Worm (Caenorhabditis elegans) whole organism, mixed stage, embryonic: ENCODE results near the gene tmem-231.

Source experiments
- M03D4.4 ChIP-seq: sonication (generic microtip); optimal IDR thresholded peaks from 2 replicates; lab custom pipeline; 2017; ENCODE audit warnings: mild to moderate bottlenecking, missing genetic modification characterization, missing compliant biosample characterization
- bed-3 ChIP-seq: fragments of 200-800 bp; sonication (Bioruptor generic); optimal IDR thresholded peaks from 3 replicates; lab custom pipeline; 2018; ENCODE audit warnings: mild to moderate bottlenecking, missing genetic modification characterization, moderate library complexity, missing compliant biosample characterization
- blmp-1 ChIP-seq: fragments of 150-350 bp; optimal IDR thresholded peaks from 2 replicates; lab custom pipeline; 2014; ENCODE audit warnings: missing biosample characterization, missing genetic modification characterization
- ceh-39 ChIP-seq: fragments of 150-350 bp; optimal IDR thresholded peaks from 2 replicates; lab custom pipeline; 2014; ENCODE audit warnings: missing biosample characterization, missing genetic modification characterization
- ceh-43 ChIP-seq: fragments of 200-800 bp; sonication (Bioruptor generic); optimal IDR thresholded peaks from 2 replicates; lab custom pipeline; 2018; ENCODE audit warnings: mild to moderate bottlenecking, missing genetic modification characterization, moderate library complexity, missing compliant biosample characterization
- ceh-83 ChIP-seq: fragments of 200-800 bp; sonication (Bioruptor generic); optimal IDR thresholded peaks from 2 replicates; lab custom pipeline; 2018; ENCODE audit warnings: mild to moderate bottlenecking, missing genetic modification characterization, missing compliant biosample characterization
- ces-1 ChIP-seq: fragments of 150-350 bp; optimal IDR thresholded peaks from 2 replicates; lab custom pipeline; 2014; ENCODE audit warnings: missing biosample characterization, missing genetic modification reagents, missing genetic modification characterization
- cnd-1 ChIP-seq: fragments of 200-800 bp; sonication (Bioruptor generic); optimal IDR thresholded peaks from 2 replicates; lab custom pipeline; 2018; ENCODE audit warnings: mild to moderate bottlenecking, missing genetic modification characterization, missing compliant biosample characterization
- drap-1 ChIP-seq: fragments of 200-800 bp; sonication (Bioruptor generic); optimal IDR thresholded peaks from 3 replicates; lab custom pipeline; 2018; ENCODE audit warnings: mild to moderate bottlenecking, missing genetic modification characterization, missing compliant biosample characterization
- elt-1 ChIP-seq: sonication (generic microtip); optimal IDR thresholded peaks from 2 replicates; lab custom pipeline; 2017; ENCODE audit warnings: missing genetic modification characterization, mild to moderate bottlenecking, missing compliant biosample characterization, antibody characterized with exemption, moderate library complexity, borderline replicate concordance; ENCODE audit not compliant: insufficient read depth
- elt-3 ChIP-seq: fragments of 150-350 bp; optimal IDR thresholded peaks from 2 replicates; lab custom pipeline; 2014; ENCODE audit warnings: missing biosample characterization, missing genetic modification characterization
- flh-1 ChIP-seq: fragments of 200-800 bp; sonication (Bioruptor generic); optimal IDR thresholded peaks from 2 replicates; lab custom pipeline; 2018; ENCODE audit warnings: mild to moderate bottlenecking, missing genetic modification characterization, moderate library complexity, missing compliant biosample characterization
- ham-2 ChIP-seq: fragments of 200-800 bp; sonication (Bioruptor generic); optimal IDR thresholded peaks from 2 replicates; lab custom pipeline; 2018; ENCODE audit warnings: mild to moderate bottlenecking, missing genetic modification characterization, missing compliant biosample characterization
- hlh-1 ChIP-seq: fragments of 150-350 bp; optimal IDR thresholded peaks from 2 replicates; lab custom pipeline; 2014; ENCODE audit warnings: missing biosample characterization, missing genetic modification reagents, missing genetic modification characterization
- lin-13 ChIP-seq: fragments of 150-350 bp; optimal IDR thresholded peaks from 2 replicates; lab custom pipeline; 2014; ENCODE audit warnings: missing biosample characterization, missing genetic modification characterization
- lin-32 ChIP-seq: fragments of 200-800 bp; sonication (Bioruptor generic); optimal IDR thresholded peaks from 2 replicates; lab custom pipeline; 2018; ENCODE audit warnings: mild to moderate bottlenecking, missing genetic modification characterization, missing compliant biosample characterization
- lsy-2 ChIP-seq: fragments of 150-350 bp; optimal IDR thresholded peaks from 2 replicates; lab custom pipeline; 2014; ENCODE audit warnings: missing biosample characterization, missing genetic modification characterization
- mab-5 ChIP-seq: fragments of 150-350 bp; optimal IDR thresholded peaks from 2 replicates; lab custom pipeline; 2014; ENCODE audit warnings: missing biosample characterization, missing genetic modification characterization
- mep-1 ChIP-seq: fragments of 150-350 bp; optimal IDR thresholded peaks from 2 replicates; lab custom pipeline; 2017; ENCODE audit warnings: missing biosample characterization, missing genetic modification reagents, missing genetic modification characterization, inconsistent platforms
- mls-2 ChIP-seq: sonication (generic microtip); optimal IDR thresholded peaks from 2 replicates; lab custom pipeline; 2016; ENCODE audit warnings: mild to moderate bottlenecking, missing genetic modification characterization, moderate library complexity, missing compliant biosample characterization
- nhr-12 ChIP-seq: fragments of 150-350 bp; optimal IDR thresholded peaks from 2 replicates; lab custom pipeline; 2014; ENCODE audit warnings: missing biosample characterization, missing genetic modification characterization
- nhr-2 ChIP-seq: fragments of 150-350 bp; optimal IDR thresholded peaks from 2 replicates; lab custom pipeline; 2014; ENCODE audit warnings: missing biosample characterization, missing genetic modification characterization
- nhr-237 ChIP-seq: fragments of 150-350 bp; optimal IDR thresholded peaks from 2 replicates; lab custom pipeline; 2014; ENCODE audit warnings: missing biosample characterization, missing genetic modification characterization
- nhr-28 ChIP-seq: fragments of 150-350 bp; optimal IDR thresholded peaks from 2 replicates; lab custom pipeline; 2014; ENCODE audit warnings: missing biosample characterization, missing genetic modification characterization
- nhr-76 ChIP-seq: sonication (generic microtip); optimal IDR thresholded peaks from 2 replicates; lab custom pipeline; 2017; ENCODE audit warnings: missing biosample characterization, missing genetic modification characterization
- pha-4 ChIP-seq: fragments of 150-350 bp; optimal IDR thresholded peaks from 2 replicates; lab custom pipeline; 2018; ENCODE audit warnings: missing biosample characterization, missing genetic modification reagents, missing genetic modification characterization
- sem-2 ChIP-seq: fragments of 200-800 bp; sonication (Bioruptor generic); optimal IDR thresholded peaks from 2 replicates; lab custom pipeline; 2018; ENCODE audit warnings: mild to moderate bottlenecking, missing genetic modification characterization, missing compliant biosample characterization
- snpc-4 ChIP-seq: fragments of 150-350 bp; optimal IDR thresholded peaks from 2 replicates; lab custom pipeline; 2014; ENCODE audit warnings: missing biosample characterization, missing genetic modification characterization
- sptf-1 ChIP-seq: sonication (generic microtip); optimal IDR thresholded peaks from 2 replicates; lab custom pipeline; 2017; ENCODE audit warnings: mild to moderate bottlenecking, missing genetic modification characterization, moderate library complexity, missing compliant biosample characterization
- tbx-8 ChIP-seq: fragments of 200-800 bp; sonication (Bioruptor generic); optimal IDR thresholded peaks from 2 replicates; lab custom pipeline; 2018; ENCODE audit warnings: mild to moderate bottlenecking, missing genetic modification characterization, moderate library complexity, missing compliant biosample characterization
- unc-120 ChIP-seq: sonication (generic microtip); optimal IDR thresholded peaks from 2 replicates; lab custom pipeline; 2017; ENCODE audit warnings: missing genetic modification characterization, missing compliant biosample characterization; ENCODE audit not compliant: poor library complexity, severe bottlenecking
- unc-39 ChIP-seq: fragments of 150-350 bp; optimal IDR thresholded peaks from 2 replicates; lab custom pipeline; 2014; ENCODE audit warnings: missing biosample characterization, missing genetic modification characterization
- unc-62 ChIP-seq: fragments of 150-350 bp; optimal IDR thresholded peaks from 2 replicates; lab custom pipeline; 2014; ENCODE audit warnings: missing biosample characterization, missing genetic modification reagents, missing genetic modification characterization
- zip-8 ChIP-seq: fragments of 150-350 bp; optimal IDR thresholded peaks from 2 replicates; lab custom pipeline; 2014; ENCODE audit warnings: missing biosample characterization, missing genetic modification characterization
- ztf-11 ChIP-seq: fragments of 150-350 bp; optimal IDR thresholded peaks from 2 replicates; lab custom pipeline; 2014; ENCODE audit warnings: missing biosample characterization, missing genetic modification characterization

tmem-231 gene

ce11 chrIV:8428492-8428891 lies 1.9 kb downstream of the tmem-231 start:
- TF ChIP-seq drap-1 (GFP tag; lab: Kevin White, UChicago) (peak; percentile 81), ceh-83 (GFP tag; lab: Kevin White, UChicago) (peak; percentile 64), elt-1 (no peak), ceh-43 (GFP tag; lab: Kevin White, UChicago) (peak; percentile 15), sem-2 (GFP tag; lab: Kevin White, UChicago) (peak; percentile 33), lsy-2 (tag; lab: Kevin White, UChicago) (peak; percentile 78), tbx-8 (GFP tag; lab: Kevin White, UChicago) (no peak), nhr-2 (tag; lab: Kevin White, UChicago) (peak; percentile 9), mep-1 (tag; lab: Kevin White, UChicago) (peak; percentile 32), M03D4.4 (tag; lab: Kevin White, UChicago) (peak; percentile 47), ztf-11 (tag; lab: Kevin White, UChicago) (no peak), cnd-1 (tag; lab: Kevin White, UChicago) (peak; percentile 28), nhr-237 (tag; lab: Kevin White, UChicago) (no peak), lin-13 (tag; lab: Kevin White, UChicago) (peak; percentile 73), ces-1 (GFP tag; lab: Kevin White, UChicago) (peak; percentile 36), mls-2 (peak; percentile 24), hlh-1 (tag; lab: Kevin White, UChicago) (peak; percentile 49), sptf-1 (tag; lab: Kevin White, UChicago) (peak; percentile 59), pha-4 (tag; lab: Kevin White, UChicago) (peak; percentile 30)

- no peak for TF ChIP-seq ceh-83 (GFP tag; lab: Kevin White, UChicago)
- TF ChIP-seq nhr-237 (tag; lab: Kevin White, UChicago) = peak; percentile 36
- no peak for TF ChIP-seq nhr-28 (tag; lab: Kevin White, UChicago)
- no peak for TF ChIP-seq zip-8 (tag; lab: Kevin White, UChicago)
- no peak for TF ChIP-seq nhr-76 (tag; lab: Kevin White, UChicago)
- TF ChIP-seq pha-4 (tag; lab: Kevin White, UChicago) = peak; percentile 68
- TF ChIP-seq lsy-2 (tag; lab: Kevin White, UChicago) = peak; percentile 83
- TF ChIP-seq mep-1 (tag; lab: Kevin White, UChicago) = peak; percentile 20
- TF ChIP-seq mls-2 = no peak
- TF ChIP-seq unc-39 (tag; lab: Kevin White, UChicago) = no peak
- no peak for TF ChIP-seq tbx-8 (GFP tag; lab: Kevin White, UChicago)
- no peak for TF ChIP-seq lin-32 (GFP tag; lab: Kevin White, UChicago)
- TF ChIP-seq ceh-43 (GFP tag; lab: Kevin White, UChicago) = no peak
- TF ChIP-seq ztf-11 (tag; lab: Kevin White, UChicago) = no peak
- peak; percentile 74 for TF ChIP-seq ham-2
- TF ChIP-seq cnd-1 (tag; lab: Kevin White, UChicago) = peak; percentile 16
- no peak for TF ChIP-seq unc-120 (tag; lab: Kevin White, UChicago)
- TF ChIP-seq blmp-1 (tag; lab: Kevin White, UChicago) = no peak
- peak; percentile 90 for TF ChIP-seq ces-1 (GFP tag; lab: Kevin White, UChicago)
- TF ChIP-seq hlh-1 (tag; lab: Kevin White, UChicago) = peak; percentile 52
- no peak for TF ChIP-seq mab-5
- no peak for TF ChIP-seq drap-1 (GFP tag; lab: Kevin White, UChicago)
- TF ChIP-seq nhr-12 (tag; lab: Kevin White, UChicago) = peak; percentile 10
- no peak for TF ChIP-seq flh-1 (GFP tag; lab: Kevin White, UChicago)
- TF ChIP-seq nhr-2 (tag; lab: Kevin White, UChicago) = peak; percentile 31
- peak; percentile 55 for TF ChIP-seq unc-62 (GFP tag; lab: Kevin White, UChicago)
- no peak for TF ChIP-seq ceh-39
- TF ChIP-seq bed-3 (GFP tag; lab: Kevin White, UChicago) = no peak
- TF ChIP-seq elt-1 = no peak
- no peak for TF ChIP-seq sptf-1 (tag; lab: Kevin White, UChicago)
- TF ChIP-seq elt-3 (tag; lab: Kevin White, UChicago) = no peak
- TF ChIP-seq snpc-4 (tag; lab: Kevin White, UChicago) = no peak
- TF ChIP-seq M03D4.4 (tag; lab: Kevin White, UChicago) = no peak
- TF ChIP-seq sem-2 (GFP tag; lab: Kevin White, UChicago) = no peak
- peak; percentile 54 for TF ChIP-seq lin-13 (tag; lab: Kevin White, UChicago)
Measured at ce11 chrIV:8431567-8432458, 5.2 kb downstream of the tmem-231 start.
